Worm (Caenorhabditis elegans) whole organism, late embryonic: ENCODE data around the gene C03F11.2.

Experiments used
- C08G9.2 ChIP-seq: sonication (generic microtip); optimal IDR thresholded peaks from 2 replicates; lab custom pipeline; 2016; ENCODE audit warnings: mild to moderate bottlenecking, missing genetic modification characterization, moderate library complexity, missing compliant biosample characterization
- F13H6.1 ChIP-seq: sonication (generic microtip); optimal IDR thresholded peaks from 2 replicates; lab custom pipeline; 2016; ENCODE audit warnings: missing genetic modification characterization, missing compliant biosample characterization
- K02D7.2 ChIP-seq: sonication (generic microtip); optimal IDR thresholded peaks from 2 replicates; lab custom pipeline; 2017; ENCODE audit warnings: mild to moderate bottlenecking, missing genetic modification characterization, missing compliant biosample characterization
- T23F11.4 ChIP-seq: fragments of 200-800 bp; sonication (Bioruptor generic); optimal IDR thresholded peaks from 2 replicates; lab custom pipeline; 2018; ENCODE audit warnings: mild to moderate bottlenecking, missing genetic modification characterization, missing compliant biosample characterization
- ahr-1 ChIP-seq: sonication (generic microtip); optimal IDR thresholded peaks from 2 replicates; lab custom pipeline; 2016; ENCODE audit warnings: missing genetic modification characterization, missing compliant biosample characterization
- ama-1 ChIP-seq: fragments of 150-350 bp; optimal IDR thresholded peaks from 2 replicates; lab custom pipeline; 2014
- ceh-14 ChIP-seq: sonication (generic microtip); optimal IDR thresholded peaks from 2 replicates; lab custom pipeline; 2016; ENCODE audit warnings: missing genotype, missing genetic modification characterization, missing compliant biosample characterization
- ceh-18 ChIP-seq: sonication (generic microtip); optimal IDR thresholded peaks from 2 replicates; lab custom pipeline; 2016; ENCODE audit warnings: missing genetic modification characterization, missing compliant biosample characterization
- ceh-19 ChIP-seq: fragments of 200-800 bp; sonication (Bioruptor generic); optimal IDR thresholded peaks from 2 replicates; lab custom pipeline; 2018; ENCODE audit warnings: mild to moderate bottlenecking, missing genetic modification characterization, missing compliant biosample characterization
- ceh-22 ChIP-seq: sonication (generic microtip); optimal IDR thresholded peaks from 2 replicates; lab custom pipeline; 2017; ENCODE audit warnings: missing biosample characterization, missing genetic modification characterization
- ceh-24 ChIP-seq: sonication (generic microtip); optimal IDR thresholded peaks from 2 replicates; lab custom pipeline; 2016; ENCODE audit warnings: mild to moderate bottlenecking, missing genetic modification characterization, missing compliant biosample characterization
- ceh-30 ChIP-seq: fragments of 150-350 bp; optimal IDR thresholded peaks from 2 replicates; lab custom pipeline; 2014; ENCODE audit warnings: missing biosample characterization, missing genetic modification characterization
- ceh-31 ChIP-seq: sonication (generic microtip); optimal IDR thresholded peaks from 2 replicates; lab custom pipeline; 2016; ENCODE audit warnings: missing genetic modification characterization, missing compliant biosample characterization
- ceh-34 ChIP-seq: sonication (generic microtip); optimal IDR thresholded peaks from 2 replicates; lab custom pipeline; 2016; ENCODE audit warnings: mild to moderate bottlenecking, missing genetic modification characterization, missing compliant biosample characterization
- ceh-45 ChIP-seq: fragments of 200-800 bp; sonication (Bioruptor generic); IDR thresholded peaks from 2 replicates; pipeline ENCODE4 v1.3.6; 2022; ENCODE audit warnings: missing genetic modification reagents, missing genetic modification characterization, missing compliant biosample characterization
- ceh-48 ChIP-seq: sonication (generic microtip); optimal IDR thresholded peaks from 2 replicates; lab custom pipeline; 2016; ENCODE audit warnings: missing genetic modification characterization, inconsistent platforms, missing compliant biosample characterization
- ceh-6 ChIP-seq: fragments of 200-800 bp; sonication (Bioruptor generic); optimal IDR thresholded peaks from 2 replicates; lab custom pipeline; 2018; ENCODE audit warnings: mild to moderate bottlenecking, missing genetic modification characterization, missing compliant biosample characterization
- dve-1 ChIP-seq: sonication (generic microtip); optimal IDR thresholded peaks from 2 replicates; lab custom pipeline; 2017; ENCODE audit warnings: antibody characterized with exemption, mild to moderate bottlenecking, missing genetic modification characterization, missing compliant biosample characterization
- elt-2 ChIP-seq: sonication (generic microtip); optimal IDR thresholded peaks from 2 replicates; lab custom pipeline; 2016; ENCODE audit warnings: missing genetic modification reagents, missing genetic modification characterization, missing compliant biosample characterization
- elt-4 ChIP-seq: sonication (generic microtip); optimal IDR thresholded peaks from 2 replicates; lab custom pipeline; 2016; ENCODE audit warnings: missing genetic modification characterization, missing compliant biosample characterization
- ets-4 ChIP-seq: sonication (generic microtip); optimal IDR thresholded peaks from 2 replicates; lab custom pipeline; 2016; ENCODE audit warnings: missing genetic modification characterization, missing compliant biosample characterization
- fax-1 ChIP-seq: sonication (generic microtip); optimal IDR thresholded peaks from 2 replicates; lab custom pipeline; 2016; ENCODE audit warnings: missing genotype, missing genetic modification characterization, missing compliant biosample characterization
- fkh-10 ChIP-seq: fragments of 150-350 bp; optimal IDR thresholded peaks from 2 replicates; lab custom pipeline; 2014; ENCODE audit warnings: missing biosample characterization, missing genetic modification reagents, missing genetic modification characterization
- hlh-15 ChIP-seq: sonication (generic microtip); optimal IDR thresholded peaks from 2 replicates; lab custom pipeline; 2016; ENCODE audit warnings: missing genetic modification characterization, missing compliant biosample characterization
- lim-6 ChIP-seq: sonication (generic microtip); optimal IDR thresholded peaks from 2 replicates; lab custom pipeline; 2016; ENCODE audit warnings: missing genetic modification characterization, missing compliant biosample characterization
- lin-11 ChIP-seq: fragments of 200-800 bp; sonication (Bioruptor generic); optimal IDR thresholded peaks from 2 replicates; lab custom pipeline; 2018; ENCODE audit warnings: mild to moderate bottlenecking, missing genetic modification characterization, missing compliant biosample characterization
- madf-2 ChIP-seq: sonication (generic microtip); optimal IDR thresholded peaks from 2 replicates; lab custom pipeline; 2017; ENCODE audit warnings: missing genetic modification characterization, missing compliant biosample characterization
- nfya-1 ChIP-seq: sonication (generic microtip); optimal IDR thresholded peaks from 2 replicates; lab custom pipeline; 2017; ENCODE audit warnings: missing genetic modification characterization, mild to moderate bottlenecking, missing compliant biosample characterization, antibody characterized with exemption, moderate library complexity
- nhr-11 ChIP-seq: fragments of 150-350 bp; optimal IDR thresholded peaks from 2 replicates; lab custom pipeline; 2014; ENCODE audit warnings: missing biosample characterization, missing genetic modification characterization
- npax-4 ChIP-seq: sonication (generic microtip); optimal IDR thresholded peaks from 2 replicates; lab custom pipeline; 2016; ENCODE audit warnings: missing genetic modification characterization, missing compliant biosample characterization
- pha-4 ChIP-seq: fragments of 150-350 bp; optimal IDR thresholded peaks from 2 replicates; lab custom pipeline; 2018; ENCODE audit warnings: missing biosample characterization, missing genetic modification reagents, missing genetic modification characterization
- rnt-1 ChIP-seq: sonication (generic microtip); optimal IDR thresholded peaks from 2 replicates; lab custom pipeline; 2016; ENCODE audit warnings: missing genetic modification characterization, missing compliant biosample characterization
- sdc-2 ChIP-seq: sonication (generic microtip); optimal IDR thresholded peaks from 2 replicates; lab custom pipeline; 2016; ENCODE audit warnings: missing genotype, missing genetic modification characterization, missing compliant biosample characterization
- sox-2 ChIP-seq: fragments of 200-800 bp; sonication (Bioruptor generic); IDR thresholded peaks from 2 replicates; pipeline ENCODE4 v1.3.6; 2022; ENCODE audit warnings: missing genetic modification reagents, missing genetic modification characterization, missing compliant biosample characterization
- syd-9 ChIP-seq: sonication (generic microtip); optimal IDR thresholded peaks from 2 replicates; lab custom pipeline; 2016; ENCODE audit warnings: mild to moderate bottlenecking, missing genetic modification characterization, moderate library complexity, missing compliant biosample characterization
- tbx-2 ChIP-seq: sonication (generic microtip); optimal IDR thresholded peaks from 2 replicates; lab custom pipeline; 2016; ENCODE audit warnings: missing genetic modification characterization, missing compliant biosample characterization
- ttx-3 ChIP-seq: sonication (generic microtip); optimal IDR thresholded peaks from 2 replicates; lab custom pipeline; 2016; ENCODE audit warnings: missing genetic modification reagents, missing genetic modification characterization, missing compliant biosample characterization
- unc-42 ChIP-seq: sonication (generic microtip); optimal IDR thresholded peaks from 2 replicates; lab custom pipeline; 2016; ENCODE audit warnings: missing genotype, missing genetic modification characterization, missing compliant biosample characterization
- unc-55 ChIP-seq: sonication (generic microtip); optimal IDR thresholded peaks from 2 replicates; lab custom pipeline; 2017; ENCODE audit warnings: missing biosample characterization, missing genetic modification reagents, missing genetic modification characterization
- zip-5 ChIP-seq: sonication (generic microtip); optimal IDR thresholded peaks from 2 replicates; lab custom pipeline; 2016; ENCODE audit warnings: missing genetic modification characterization, missing compliant biosample characterization

The C03F11.2 gene

DNA sequence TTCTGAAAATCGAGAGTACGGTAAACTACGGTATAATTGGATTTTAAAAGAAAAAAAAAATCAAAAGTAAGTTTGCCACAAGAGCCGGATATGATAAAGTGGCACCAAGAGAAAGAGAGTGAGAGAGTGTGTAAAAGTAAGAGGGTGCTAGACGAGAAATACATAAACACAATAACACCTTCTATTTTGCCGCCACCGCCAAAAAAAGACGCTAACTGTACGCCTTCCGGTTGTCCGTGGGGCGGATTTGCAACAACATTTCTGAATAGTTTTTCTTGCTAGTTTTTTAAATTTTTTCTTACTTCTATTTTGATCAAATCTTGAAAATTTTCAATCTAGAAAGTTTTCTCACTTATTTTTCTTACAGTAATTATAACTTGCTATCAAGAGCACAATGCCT lies 24.6 kb downstream of the C03F11.2 start, which contains the start of gene F35C8.8:
F35C8.8 (minus strand) TSS at position 2 of the 400 bp plus-strand sequence.
- TF ChIP-seq ttx-3: no peak
- no peak for TF ChIP-seq fkh-10 (GFP tag; lab: Kevin White, UChicago)
- no peak for TF ChIP-seq zip-5
- no peak for TF ChIP-seq rnt-1 (tag; lab: Kevin White, UChicago)
- no peak for TF ChIP-seq nhr-11 (tag; lab: Kevin White, UChicago)
- TF ChIP-seq ceh-45 (GFP tag; lab: Robert Waterston, UW): no peak
- no peak for TF ChIP-seq T23F11.4 (GFP tag; lab: Kevin White, UChicago)
- no peak for TF ChIP-seq pha-4 (tag; lab: Kevin White, UChicago)
- no peak for TF ChIP-seq npax-4 (tag; lab: Kevin White, UChicago)
- TF ChIP-seq lim-6 (tag; lab: Kevin White, UChicago): no peak
- no peak for TF ChIP-seq ceh-14
- TF ChIP-seq ceh-22 (tag; lab: Kevin White, UChicago): no peak
- TF ChIP-seq ama-1 (lab: Kevin White, UChicago): no peak
- TF ChIP-seq ets-4 (tag; lab: Kevin White, UChicago): no peak
- no peak for TF ChIP-seq K02D7.2 (tag; lab: Kevin White, UChicago)
- no peak for TF ChIP-seq syd-9 (tag; lab: Kevin White, UChicago)
- TF ChIP-seq, all 69 proteins: peak for 0

DNA sequence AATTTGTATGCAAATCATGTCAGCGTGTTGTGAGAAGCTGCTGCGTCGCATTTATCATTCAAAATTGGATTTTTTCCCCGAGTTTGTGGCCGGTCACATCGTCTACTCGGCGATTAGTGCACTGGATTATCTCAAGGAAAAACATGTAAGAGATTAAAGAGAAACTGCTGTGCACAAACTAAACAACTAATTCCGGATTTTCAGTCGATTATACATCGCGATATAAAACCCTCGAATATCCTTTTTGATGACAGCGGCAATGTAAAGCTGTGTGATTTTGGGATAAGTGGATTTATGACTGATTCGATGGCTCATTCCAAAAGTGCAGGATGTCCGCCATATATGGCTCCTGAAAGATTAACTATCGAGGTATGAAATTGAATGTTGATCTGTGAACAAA lies 26.6 kb downstream of the C03F11.2 start:
- TF ChIP-seq hlh-15 (tag; lab: Kevin White, UChicago) (no peak), sox-2 (no peak), pha-4 (tag; lab: Kevin White, UChicago) (no peak), ceh-30 (tag; lab: Kevin White, UChicago) (no peak), nhr-11 (tag; lab: Kevin White, UChicago) (no peak), C08G9.2 (tag; lab: Kevin White, UChicago) (no peak), tbx-2 (tag; lab: Kevin White, UChicago) (no peak), sdc-2 (tag; lab: Kevin White, UChicago) (no peak), ceh-48 (tag; lab: Kevin White, UChicago) (no peak), npax-4 (tag; lab: Kevin White, UChicago) (no peak), elt-4 (tag; lab: Kevin White, UChicago) (no peak), ceh-18 (tag; lab: Kevin White, UChicago) (no peak), dve-1 (tag; lab: Kevin White, UChicago) (no peak), F13H6.1 (no peak), unc-55 (GFP tag; lab: Kevin White, UChicago) (no peak), ceh-45 (GFP tag; lab: Robert Waterston, UW) (no peak)

- no peak for TF ChIP-seq fax-1
- no peak for TF ChIP-seq ceh-45 (GFP tag; lab: Robert Waterston, UW)
- peak; percentile 30 for TF ChIP-seq tbx-2 (tag; lab: Kevin White, UChicago)
- no peak for TF ChIP-seq ahr-1 (tag; lab: Kevin White, UChicago)
- no peak for TF ChIP-seq npax-4 (tag; lab: Kevin White, UChicago)
- no peak for TF ChIP-seq zip-5
- TF ChIP-seq ceh-24 (tag; lab: Kevin White, UChicago): no peak
- peak; percentile 82 for TF ChIP-seq ceh-48 (tag; lab: Kevin White, UChicago)
- TF ChIP-seq ceh-19 (GFP tag; lab: Kevin White, UChicago): peak; percentile 44
- TF ChIP-seq ceh-34 (tag; lab: Kevin White, UChicago): peak; percentile 46
- TF ChIP-seq nfya-1 (tag; lab: Kevin White, UChicago): peak; percentile 59
- TF ChIP-seq madf-2 (tag; lab: Kevin White, UChicago): no peak
- TF ChIP-seq unc-42 (tag; lab: Kevin White, UChicago): peak; percentile 71
- no peak for TF ChIP-seq ceh-18 (tag; lab: Kevin White, UChicago)
- TF ChIP-seq ceh-31 (tag; lab: Kevin White, UChicago): peak; percentile 64
- TF ChIP-seq elt-2 (tag; lab: Kevin White, UChicago): no peak
- TF ChIP-seq sdc-2 (tag; lab: Kevin White, UChicago): peak; percentile 68
- TF ChIP-seq lin-11 (tag; lab: Kevin White, UChicago): no peak
- TF ChIP-seq C08G9.2 (tag; lab: Kevin White, UChicago): no peak
- TF ChIP-seq unc-55 (GFP tag; lab: Kevin White, UChicago): no peak
- TF ChIP-seq lim-6 (tag; lab: Kevin White, UChicago): no peak
- TF ChIP-seq ceh-14: peak; percentile 32
- TF ChIP-seq ceh-6: peak; percentile 35
These were observed 29.0 kb downstream of the C03F11.2 start, which contains the start of gene jkk-1 for ce11 chrX:5368220-5368619. Gene jkk-1 (plus strand): TSS chrX:5368468.
